Fruit fly (Drosophila melanogaster) whole organism, prepupa: ENCODE results near the gene CG34357.

ENCODE experiments used
- CG15336 ChIP-seq: fragments of 200-800 bp; sonication (Bioruptor generic); IDR thresholded peaks from 2 replicates; pipeline ENCODE4 v1.3.6; 2022; ENCODE audit warnings: missing biosample characterization, missing genetic modification characterization
- CG16779 ChIP-seq: fragments of 200-800 bp; sonication (Bioruptor generic); optimal IDR thresholded peaks from 3 replicates; lab custom pipeline; 2017; ENCODE audit warnings: missing biosample characterization, mild to moderate bottlenecking, missing genetic modification characterization
- CG6792 ChIP-seq: fragments of 200-800 bp; sonication (Bioruptor generic); optimal IDR thresholded peaks from 3 replicates; lab custom pipeline; 2016; ENCODE audit warnings: missing biosample characterization, missing genetic modification characterization
- CG6808 ChIP-seq: fragments of 200-800 bp; sonication (Bioruptor generic); optimal IDR thresholded peaks from 3 replicates; lab custom pipeline; 2017; ENCODE audit warnings: missing biosample characterization, missing genetic modification characterization, mild to moderate bottlenecking, moderate library complexity, missing genetic modification reagents
- CG8632 ChIP-seq: fragments of 200-800 bp; sonication (Bioruptor generic); optimal IDR thresholded peaks from 3 replicates; lab custom pipeline; 2016; ENCODE audit warnings: missing biosample characterization, missing genetic modification characterization
- Eip75B ChIP-seq: fragments of 200-800 bp; sonication (Bioruptor generic); optimal IDR thresholded peaks from 3 replicates; lab custom pipeline; 2016; ENCODE audit warnings: missing biosample characterization, missing genetic modification characterization
- Met ChIP-seq: fragments of 200-800 bp; sonication (Bioruptor generic); optimal IDR thresholded peaks from 3 replicates; lab custom pipeline; 2016; ENCODE audit warnings: missing biosample characterization, missing genetic modification characterization
- OdsH ChIP-seq: fragments of 200-800 bp; sonication (Bioruptor generic); optimal IDR thresholded peaks from 3 replicates; lab custom pipeline; 2016; ENCODE audit warnings: missing biosample characterization, missing genetic modification characterization
- eg ChIP-seq: fragments of 200-800 bp; sonication (Bioruptor generic); IDR thresholded peaks from 3 replicates; pipeline ENCODE4 v1.3.6; 2022; ENCODE audit warnings: missing biosample characterization, missing genetic modification characterization
- fd85E ChIP-seq: fragments of 200-800 bp; sonication (Bioruptor generic); optimal IDR thresholded peaks from 3 replicates; lab custom pipeline; 2016; ENCODE audit warnings: missing biosample characterization, missing genetic modification characterization
- ss ChIP-seq, 2 experiments: fragments of 200-800 bp; sonication (Bioruptor generic); optimal IDR thresholded peaks; 2 replicates in 1 of 2; 3 replicates in 1 of 2; lab custom pipeline; 2017 to 2018; ENCODE audit warnings: mild to moderate bottlenecking in 2 of 2, missing biosample characterization in 2 of 2, missing genetic modification characterization in 2 of 2, moderate library complexity in 1 of 2

- TF ChIP-seq Eip75B (GFP tag; lab: Kevin White, UChicago) (no peak), CG6792 (no peak), eg (GFP tag; lab: Robert Waterston, UW) (no peak), CG16779 (no peak), OdsH (GFP tag; lab: Kevin White, UChicago) (no peak), fd85E (GFP tag; lab: Kevin White, UChicago) (no peak), ss (GFP tag; optimal IDR thresholded peaks at IDR 0.05; lab: Kevin White, UChicago) (no peak), Met (GFP tag; lab: Kevin White, UChicago) (no peak), CG8632 (no peak), CG15336 (no peak), CG6808 (GFP tag; lab: Kevin White, UChicago) (no peak)
Measured at dm6 chr3R:4599624-4600023, 41.8 kb upstream of the CG34357 start.
